Worm (Caenorhabditis elegans) whole organism, early embryonic: Measurements from ENCODE around the gene mam-7.

Source experiments
- F13C5.2 ChIP-seq: sonication (generic microtip); optimal IDR thresholded peaks from 2 replicates; lab custom pipeline; 2017; ENCODE audit warnings: mild to moderate bottlenecking, missing genetic modification characterization, inconsistent platforms, missing compliant biosample characterization
- aly-1 ChIP-seq: sonication (generic microtip); optimal IDR thresholded peaks from 2 replicates; lab custom pipeline; 2016; ENCODE audit warnings: missing genetic modification characterization, missing compliant biosample characterization
- ama-1 ChIP-seq: fragments of 150-350 bp; optimal IDR thresholded peaks from 2 replicates; lab custom pipeline; 2014
- ets-7 ChIP-seq: sonication (generic microtip); optimal IDR thresholded peaks from 2 replicates; lab custom pipeline; 2016; ENCODE audit warnings: missing genotype, missing genetic modification characterization, missing compliant biosample characterization
- flt-1 ChIP-seq: fragments of 200-800 bp; sonication (Bioruptor generic); IDR thresholded peaks from 2 replicates; pipeline ENCODE4 v1.3.6; 2022; ENCODE audit warnings: missing genetic modification characterization, missing compliant biosample characterization
- hmg-4 ChIP-seq: fragments of 200-800 bp; sonication (Bioruptor generic); optimal IDR thresholded peaks from 2 replicates; lab custom pipeline; 2018; ENCODE audit warnings: mild to moderate bottlenecking, missing genetic modification characterization, missing compliant biosample characterization
- hnd-1 ChIP-seq: sonication (generic microtip); optimal IDR thresholded peaks from 2 replicates; lab custom pipeline; 2016; ENCODE audit warnings: missing genetic modification characterization, missing compliant biosample characterization
- scrt-1 ChIP-seq: fragments of 200-800 bp; sonication (Bioruptor generic); IDR thresholded peaks from 2 replicates; pipeline ENCODE4 v1.3.6; 2022; ENCODE audit warnings: missing genetic modification characterization, missing compliant biosample characterization
- tbx-11 ChIP-seq: fragments of 200-800 bp; sonication (Bioruptor generic); IDR thresholded peaks from 2 replicates; pipeline ENCODE4 v1.3.6; 2022; ENCODE audit warnings: missing genetic modification characterization, missing compliant biosample characterization
- tra-4 ChIP-seq: sonication (generic microtip); optimal IDR thresholded peaks from 2 replicates; lab custom pipeline; 2017; ENCODE audit warnings: missing genetic modification characterization, missing compliant biosample characterization

DNA sequence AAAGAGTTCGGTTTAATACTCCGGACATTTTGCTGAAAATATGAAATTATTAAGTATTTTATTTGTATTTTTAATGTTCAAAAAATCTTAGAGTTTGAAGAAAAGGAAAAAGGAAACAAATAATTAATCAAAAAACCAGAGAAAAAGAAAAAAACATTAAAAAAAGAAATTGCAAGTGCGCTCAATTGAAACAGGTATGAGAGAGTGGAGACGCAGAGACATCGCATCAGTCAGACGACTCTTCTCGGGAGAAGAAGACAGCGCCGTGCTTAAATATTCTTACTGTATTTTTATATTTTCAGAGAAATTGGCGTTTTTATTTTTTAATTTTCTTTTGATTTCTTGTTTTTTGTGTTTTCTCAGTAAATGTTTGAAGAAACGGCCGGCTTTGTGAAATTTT is 44.9 kb upstream of the mam-7 start, which contains the start of gene mrpl-36:
- TF ChIP-seq ets-7 (tag; lab: Kevin White, UChicago): no peak
- no peak for TF ChIP-seq tbx-11 (GFP tag; lab: Robert Waterston, UW)
- TF ChIP-seq tra-4 (tag; lab: Kevin White, UChicago): no peak
- no peak for TF ChIP-seq F13C5.2 (tag; lab: Kevin White, UChicago)
- no peak for TF ChIP-seq ama-1
- no peak for TF ChIP-seq flt-1 (GFP tag; lab: Robert Waterston, UW)
- no peak for TF ChIP-seq scrt-1 (GFP tag; lab: Robert Waterston, UW)
- TF ChIP-seq aly-1 (tag; lab: Kevin White, UChicago): no peak
- TF ChIP-seq hnd-1: no peak
- TF ChIP-seq hmg-4 (GFP tag; lab: Kevin White, UChicago): no peak
